Worm (Caenorhabditis elegans): Measurements from ENCODE around the gene acc-4.
"Not testable (repeated sequence)": the region's sequence is repeated elsewhere in the genome, so short reads cannot be mapped to it uniquely, and the experiment has no call there.

acc-4 gene

DNA sequence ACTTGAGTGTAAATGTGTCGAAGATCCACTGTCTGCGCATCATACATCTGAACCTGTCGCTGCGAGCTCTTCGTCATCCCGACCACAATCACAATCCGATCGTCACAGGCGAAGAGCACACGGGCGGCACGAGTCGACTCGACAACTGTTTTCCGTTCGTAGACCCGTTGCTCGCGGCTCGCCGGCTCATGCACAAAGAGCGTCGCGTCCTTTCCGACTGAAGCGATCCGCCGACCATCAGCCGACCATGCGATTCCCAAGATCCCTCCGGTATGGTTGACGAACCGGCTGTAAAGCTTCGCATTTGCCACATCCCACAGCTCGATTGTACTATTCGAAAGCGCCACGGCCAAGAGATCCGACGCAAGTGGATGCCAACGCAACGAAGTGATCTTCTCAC lies 34.5 kb upstream of the acc-4 start:
- no peak for TF ChIP-seq klf-2 (GFP tag; conservative IDR thresholded peaks at IDR 0.05)
- no peak for TF ChIP-seq ref-1 (GFP tag; conservative IDR thresholded peaks at IDR 0.05)
- no peak for TF ChIP-seq flt-1 (GFP tag; IDR thresholded peaks at IDR 0.05)
- TF ChIP-seq tab-1 (GFP tag; IDR thresholded peaks at IDR 0.05) = no peak
- TF ChIP-seq ztf-29 (GFP tag; IDR thresholded peaks at IDR 0.05) = no peak
- TF ChIP-seq cog-1 (tag; optimal IDR thresholded peaks at IDR 0.05) = no peak
- no peak for TF ChIP-seq T22C8.4 (GFP tag; IDR thresholded peaks at IDR 0.05)
- no peak for TF ChIP-seq med-1 (GFP tag; optimal IDR thresholded peaks at IDR 0.05; ENCODE audit: insufficient read depth)
- TF ChIP-seq ztf-23 (GFP tag; IDR thresholded peaks at IDR 0.05) = no peak

DNA sequence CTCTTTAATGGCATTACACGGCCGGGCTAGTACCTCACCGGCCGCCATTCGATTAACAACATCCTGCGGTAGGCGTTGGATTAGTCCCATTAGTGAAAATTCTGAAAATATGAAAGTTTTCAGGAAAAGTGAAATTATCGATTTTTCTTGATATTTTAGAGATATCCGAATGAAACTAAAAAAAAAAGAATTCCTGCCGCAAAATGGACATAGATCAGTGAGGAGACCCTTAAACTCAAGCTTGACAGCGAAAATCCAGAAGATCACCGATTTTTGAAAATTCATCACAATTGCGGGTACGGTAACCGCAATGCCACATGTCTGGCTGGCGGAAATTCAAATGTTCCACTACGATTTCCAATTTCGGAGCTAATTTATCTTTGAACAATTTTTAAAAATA lies 30.5 kb upstream of the acc-4 start, which contains the start of gene mlh-1:
mlh-1 (minus strand) TSS at position 101 of the 400 bp plus-strand sequence.
- TF ChIP-seq flt-1 (GFP tag; IDR thresholded peaks at IDR 0.05) (no peak), med-1 (GFP tag; optimal IDR thresholded peaks at IDR 0.05; ENCODE audit: insufficient read depth) (no peak), T22C8.4 (GFP tag; IDR thresholded peaks at IDR 0.05) (peak; percentile 70), ref-1 (GFP tag; conservative IDR thresholded peaks at IDR 0.05) (no peak)

DNA sequence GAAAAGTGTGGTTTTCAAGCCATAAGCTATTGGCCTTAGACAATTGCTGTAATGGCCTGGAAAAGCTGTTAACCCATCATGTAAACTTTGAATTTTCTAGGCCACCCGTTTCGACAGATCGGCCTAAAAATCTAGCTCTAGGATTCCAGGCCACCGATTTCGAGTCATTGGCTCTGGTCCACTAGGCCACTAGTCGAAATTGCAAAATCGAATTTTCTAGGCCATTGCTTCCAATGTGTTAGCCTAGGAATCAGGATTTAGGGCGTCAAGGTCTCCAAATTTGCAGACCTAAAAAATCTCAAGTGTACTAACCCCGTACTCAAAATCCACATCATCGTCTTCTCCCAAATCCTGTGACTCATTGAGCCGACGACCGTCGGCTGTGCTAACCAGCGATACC lies 26.8 kb upstream of the acc-4 start:
- TF ChIP-seq cog-1 (tag; optimal IDR thresholded peaks at IDR 0.05) = no peak
- no peak for TF ChIP-seq T22C8.4 (GFP tag; IDR thresholded peaks at IDR 0.05)
- TF ChIP-seq med-1 (GFP tag; optimal IDR thresholded peaks at IDR 0.05; ENCODE audit: insufficient read depth) = no peak
- no peak for TF ChIP-seq tab-1 (GFP tag; IDR thresholded peaks at IDR 0.05)
- no peak for TF ChIP-seq klf-2 (GFP tag; conservative IDR thresholded peaks at IDR 0.05)
- TF ChIP-seq ztf-29 (GFP tag; IDR thresholded peaks at IDR 0.05) = no peak
- no peak for TF ChIP-seq ztf-23 (GFP tag; IDR thresholded peaks at IDR 0.05)
- no peak for TF ChIP-seq ref-1 (GFP tag; conservative IDR thresholded peaks at IDR 0.05)
- TF ChIP-seq flt-1 (GFP tag; IDR thresholded peaks at IDR 0.05) = no peak

DNA sequence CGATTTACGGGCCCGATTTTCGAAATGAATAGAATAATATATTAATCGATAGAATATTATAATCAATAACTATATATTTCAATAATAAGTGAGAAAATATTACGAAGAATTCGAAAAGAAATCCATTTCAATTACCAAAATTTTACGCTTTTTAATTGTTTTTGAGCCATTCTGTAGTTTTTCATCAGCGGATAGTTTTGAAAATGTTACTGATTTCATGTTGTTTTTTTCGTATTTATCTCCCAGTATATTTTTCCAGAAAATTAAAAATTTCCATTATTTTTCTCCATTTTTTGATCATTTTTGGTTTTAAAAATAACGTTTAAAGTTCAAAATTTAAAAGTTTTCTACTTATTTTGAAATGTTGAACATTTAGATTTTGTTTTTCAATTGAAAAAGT lies 21.8 kb upstream of the acc-4 start, which contains the start of gene T28A8.3:
T28A8.3 (plus strand) TSS at position 301 of the 400 bp plus-strand sequence.
- TF ChIP-seq cog-1 (tag; optimal IDR thresholded peaks at IDR 0.05) (no peak), flt-1 (GFP tag; IDR thresholded peaks at IDR 0.05) (no peak), klf-2 (GFP tag; conservative IDR thresholded peaks at IDR 0.05) (no peak), tab-1 (GFP tag; IDR thresholded peaks at IDR 0.05) (no peak), ref-1 (GFP tag; conservative IDR thresholded peaks at IDR 0.05) (no peak), ztf-29 (GFP tag; IDR thresholded peaks at IDR 0.05) (no peak), med-1 (GFP tag; optimal IDR thresholded peaks at IDR 0.05; ENCODE audit: insufficient read depth) (no peak)

DNA sequence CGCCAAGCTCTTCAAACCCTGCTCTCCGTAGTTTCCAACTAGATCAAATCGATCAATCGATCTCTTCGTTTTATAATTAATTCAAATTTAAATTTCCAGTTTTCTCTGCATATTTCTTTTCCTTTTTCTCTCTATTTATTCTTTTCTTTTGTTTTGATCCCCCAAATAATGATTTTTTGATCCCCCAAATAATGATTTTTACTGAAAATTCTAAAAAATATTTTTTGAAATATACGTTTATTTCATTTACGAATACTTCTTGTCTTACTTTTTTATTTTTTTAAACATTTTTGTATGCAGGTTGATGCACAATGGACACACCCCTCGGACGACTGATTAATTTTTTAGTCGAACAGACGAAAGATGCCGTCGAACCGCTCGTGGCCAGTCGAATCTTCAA lies 19.5 kb upstream of the acc-4 start, which contains the start of gene T28A8.4:
T28A8.4 (plus strand) TSS at position 301 of the 400 bp plus-strand sequence.
- no peak for TF ChIP-seq klf-2 (GFP tag; conservative IDR thresholded peaks at IDR 0.05)

DNA sequence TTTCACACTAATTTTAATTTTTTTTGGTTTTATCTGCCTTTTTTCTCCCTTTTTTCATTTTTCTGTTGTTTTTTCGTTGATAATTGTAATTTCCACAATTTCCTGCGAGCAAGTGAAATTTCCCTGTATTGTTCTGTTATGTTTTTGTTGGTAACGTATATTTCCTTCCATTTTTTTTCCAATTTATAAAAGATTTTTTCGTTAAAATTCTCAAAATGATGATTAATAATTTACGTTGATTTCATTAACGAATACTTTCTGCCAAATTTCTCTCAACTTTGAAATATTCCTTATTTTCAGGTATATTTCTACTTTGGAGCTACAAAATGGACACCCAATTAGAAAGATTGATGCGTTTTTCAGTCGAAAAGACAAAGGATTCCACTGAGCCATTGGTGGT lies 18.6 kb upstream of the acc-4 start, which contains the start of gene T28A8.8:
T28A8.8 (plus strand) TSS at position 301 of the 400 bp plus-strand sequence.
- TF ChIP-seq klf-2 (GFP tag; conservative IDR thresholded peaks at IDR 0.05) = no peak
- no peak for TF ChIP-seq ref-1 (GFP tag; conservative IDR thresholded peaks at IDR 0.05)
- TF ChIP-seq cog-1 (tag; optimal IDR thresholded peaks at IDR 0.05) = no peak
- no peak for TF ChIP-seq flt-1 (GFP tag; IDR thresholded peaks at IDR 0.05)
- no peak for TF ChIP-seq T22C8.4 (GFP tag; IDR thresholded peaks at IDR 0.05)
- no peak for TF ChIP-seq ztf-23 (GFP tag; IDR thresholded peaks at IDR 0.05)
- no peak for TF ChIP-seq ztf-29 (GFP tag; IDR thresholded peaks at IDR 0.05)

DNA sequence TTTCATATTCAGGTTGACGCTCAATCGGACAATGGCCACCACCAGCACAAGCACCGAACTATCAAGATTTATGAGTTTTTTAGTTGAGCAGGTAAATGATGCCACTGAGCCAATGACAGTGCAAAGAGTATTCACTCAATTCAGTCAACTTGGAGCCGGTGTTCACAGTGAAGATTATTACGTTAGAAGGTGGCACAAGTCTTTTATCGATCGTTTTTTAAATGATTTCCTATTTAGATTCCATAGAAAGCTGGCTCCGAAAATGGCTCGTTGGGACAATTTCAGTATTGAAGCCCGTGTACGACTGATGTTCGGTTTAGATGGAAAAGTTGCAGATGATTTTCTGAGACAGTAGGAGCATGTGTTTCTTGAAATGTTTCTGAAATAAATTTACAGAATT lies 17.7 kb upstream of the acc-4 start, which contains the start of gene T28A8.5:
T28A8.5 (plus strand) TSS at position 32 of the 400 bp plus-strand sequence.
- TF ChIP-seq ref-1 (GFP tag; conservative IDR thresholded peaks at IDR 0.05) (no peak), T22C8.4 (GFP tag; IDR thresholded peaks at IDR 0.05) (no peak), tab-1 (GFP tag; IDR thresholded peaks at IDR 0.05) (no peak), klf-2 (GFP tag; conservative IDR thresholded peaks at IDR 0.05) (no peak), ztf-29 (GFP tag; IDR thresholded peaks at IDR 0.05) (no peak), med-1 (GFP tag; optimal IDR thresholded peaks at IDR 0.05; ENCODE audit: insufficient read depth) (no peak), ztf-23 (GFP tag; IDR thresholded peaks at IDR 0.05) (no peak), flt-1 (GFP tag; IDR thresholded peaks at IDR 0.05) (no peak), cog-1 (tag; optimal IDR thresholded peaks at IDR 0.05) (no peak)

DNA sequence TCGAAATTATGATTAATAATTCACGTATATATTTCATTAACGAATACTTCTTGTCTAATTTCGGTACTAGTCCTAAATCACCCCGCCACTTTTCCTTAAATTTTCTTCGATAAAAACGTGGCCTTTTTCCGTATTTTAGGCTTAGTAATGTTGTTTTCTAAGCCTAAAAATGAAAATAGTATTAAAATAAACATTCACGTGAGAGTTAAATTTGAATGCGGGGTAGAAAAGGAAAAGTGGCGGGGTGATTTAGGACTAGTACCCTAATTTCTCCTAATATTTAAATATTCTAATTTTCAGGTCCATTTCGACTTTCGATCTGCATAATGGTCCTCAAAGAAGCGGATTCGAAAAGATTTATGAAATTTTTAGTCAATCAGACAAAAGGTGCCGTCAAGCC lies 15.0 kb upstream of the acc-4 start, which contains the start of gene T28A8.6:
T28A8.6 (plus strand) TSS at position 301 of the 400 bp plus-strand sequence.
- TF ChIP-seq flt-1 (GFP tag; IDR thresholded peaks at IDR 0.05); med-1 (GFP tag; optimal IDR thresholded peaks at IDR 0.05; ENCODE audit: insufficient read depth); ztf-29 (GFP tag; IDR thresholded peaks at IDR 0.05): not testable (repeated sequence)

DNA sequence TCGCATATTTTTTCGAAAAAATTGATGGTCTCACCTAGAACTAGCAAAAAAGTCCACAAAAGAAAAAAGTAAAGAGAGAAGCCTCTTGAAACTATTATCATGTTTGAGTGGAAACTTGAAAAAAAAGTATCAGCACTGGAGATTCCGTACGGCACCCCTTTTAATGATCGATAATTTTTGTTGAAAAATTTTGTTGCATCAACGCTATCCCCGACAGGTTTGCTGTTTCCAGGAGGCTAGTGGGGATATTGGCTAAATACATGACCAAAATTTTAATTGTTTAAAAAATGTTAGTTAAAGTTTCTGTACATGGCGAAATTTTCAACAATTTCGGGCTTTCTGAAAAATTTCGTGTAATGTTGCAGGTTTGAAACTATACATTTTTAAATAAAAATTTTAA lies 11.6 kb upstream of the acc-4 start, which contains the start of gene T28A8.2:
T28A8.2 (minus strand) TSS at position 101 of the 400 bp plus-strand sequence.
- TF ChIP-seq ref-1 (GFP tag; conservative IDR thresholded peaks at IDR 0.05) (no peak), ztf-29 (GFP tag; IDR thresholded peaks at IDR 0.05) (no peak), tab-1 (GFP tag; IDR thresholded peaks at IDR 0.05) (no peak), cog-1 (tag; optimal IDR thresholded peaks at IDR 0.05) (no peak), T22C8.4 (GFP tag; IDR thresholded peaks at IDR 0.05) (no peak), ztf-23 (GFP tag; IDR thresholded peaks at IDR 0.05) (no peak), med-1 (GFP tag; optimal IDR thresholded peaks at IDR 0.05; ENCODE audit: insufficient read depth) (no peak), flt-1 (GFP tag; IDR thresholded peaks at IDR 0.05) (no peak), klf-2 (GFP tag; conservative IDR thresholded peaks at IDR 0.05) (no peak)

DNA sequence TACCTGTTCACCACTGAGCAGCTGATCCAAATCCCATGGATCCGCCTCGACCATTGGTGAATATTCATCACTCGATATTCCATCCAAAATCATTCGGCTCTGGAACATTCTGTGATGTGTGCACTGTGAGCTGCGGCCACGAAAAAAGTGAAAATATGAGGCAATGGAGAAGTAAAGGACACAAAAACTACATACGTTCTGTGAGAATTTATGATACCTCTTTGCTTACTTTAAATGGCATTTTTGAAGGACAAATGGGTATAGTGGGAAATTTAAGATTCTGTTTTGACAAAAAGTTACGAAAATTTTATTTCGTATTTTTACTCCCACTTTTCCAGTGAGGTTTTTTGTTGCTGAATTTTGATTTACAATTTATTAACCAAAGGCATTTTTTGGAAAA lies 8.5 kb upstream of the acc-4 start, which contains the start of gene twk-40:
twk-40 (minus strand) TSS at position 101 of the 400 bp plus-strand sequence.
- no peak for TF ChIP-seq cog-1 (tag; optimal IDR thresholded peaks at IDR 0.05)
- no peak for TF ChIP-seq ztf-29 (GFP tag; IDR thresholded peaks at IDR 0.05)
- TF ChIP-seq ref-1 (GFP tag; conservative IDR thresholded peaks at IDR 0.05) = no peak
- no peak for TF ChIP-seq ztf-23 (GFP tag; IDR thresholded peaks at IDR 0.05)
- TF ChIP-seq tab-1 (GFP tag; IDR thresholded peaks at IDR 0.05) = no peak
- no peak for TF ChIP-seq klf-2 (GFP tag; conservative IDR thresholded peaks at IDR 0.05)
